Fruit fly (Drosophila melanogaster): Measurements from ENCODE around the gene CG7102.

Gene CG7102

DNA sequence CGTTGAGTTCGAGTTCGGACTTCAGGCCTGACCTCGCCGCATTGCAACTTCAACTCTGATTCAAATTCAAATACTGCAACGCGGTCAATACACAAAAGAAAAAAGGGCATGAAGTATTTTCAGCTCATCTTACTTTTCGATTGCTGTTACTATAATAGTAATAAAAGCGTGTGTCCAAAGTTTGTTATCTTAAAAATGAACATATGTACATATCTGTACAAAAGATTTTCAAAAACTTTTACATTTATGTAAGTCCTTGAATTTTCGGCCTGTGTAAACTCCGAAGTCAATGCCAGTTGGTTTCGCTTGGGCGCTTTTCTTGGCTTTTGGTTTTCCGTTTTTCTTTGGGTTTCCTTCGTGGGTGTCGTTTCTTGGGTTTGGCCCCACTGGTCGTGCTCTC lies 31.5 kb upstream of the CG7102 start (continued):
- TF ChIP-seq dac (GFP tag; optimal IDR thresholded peaks at IDR 0.05) (peak; percentile 32), CG6163 (GFP tag; IDR thresholded peaks at IDR 0.05) (0 out of 3 replicates have a peak, but pooled peaks have one; percentile 28), CG32006 (GFP tag; optimal IDR thresholded peaks at IDR 0.05) (peak; percentile 68)

DNA sequence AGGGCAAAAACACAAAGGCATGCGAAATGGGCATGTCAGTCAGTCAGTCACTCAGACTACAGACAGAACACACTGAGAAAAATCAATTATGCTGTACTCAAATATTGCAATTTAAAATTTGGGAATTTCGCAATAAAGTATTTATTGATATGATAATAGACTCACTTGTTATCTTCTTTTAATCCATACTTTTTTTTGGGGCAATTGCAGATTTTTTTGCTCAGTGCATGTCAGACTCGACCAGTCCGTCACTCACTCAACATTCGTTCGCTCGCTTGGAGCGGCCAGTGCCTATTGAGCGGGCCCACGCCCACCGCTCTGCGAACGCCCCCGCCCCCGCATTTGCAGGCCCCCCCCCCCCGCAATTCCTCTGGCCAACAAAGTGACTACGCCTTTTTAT lies 29.1 kb upstream of the CG7102 start:
- TF ChIP-seq CG7368 (GFP tag; optimal IDR thresholded peaks at IDR 0.05) (peak; percentile 82), CG8319 (GFP tag; optimal IDR thresholded peaks at IDR 0.05) (peak; percentile 76), CG10669 (GFP tag; optimal IDR thresholded peaks at IDR 0.05) (peak; percentile 67), Met (GFP tag; optimal IDR thresholded peaks at IDR 0.05) (peak; percentile 93), esn (GFP tag; optimal IDR thresholded peaks at IDR 0.05) (peak; percentile 95), CG4318 (GFP tag; optimal IDR thresholded peaks at IDR 0.05) (peak; percentile 76), CG15336 (GFP tag; IDR thresholded peaks at IDR 0.05) (peak; percentile 93), CG6276 (GFP tag; optimal IDR thresholded peaks at IDR 0.05) (peak; percentile 46), Sox14 (GFP tag; optimal IDR thresholded peaks at IDR 0.05) (peak; percentile 94), net (GFP tag; optimal IDR thresholded peaks at IDR 0.05) (peak; percentile 88), CG10631 (GFP tag; optimal IDR thresholded peaks at IDR 0.05) (peak; percentile 93), Sox15 (GFP tag; optimal IDR thresholded peaks at IDR 0.05) (peak; percentile 95), CG11294 (GFP tag; IDR thresholded peaks at IDR 0.05) (peak; percentile 69), Ets21C (GFP tag; optimal IDR thresholded peaks at IDR 0.05) (peak; percentile 92), spab (GFP tag; optimal IDR thresholded peaks at IDR 0.05) (peak; percentile 67), CG6854 (GFP tag; optimal IDR thresholded peaks at IDR 0.05) (peak; percentile 86), salr (GFP tag; optimal IDR thresholded peaks at IDR 0.05) (peak; percentile 74 to 90), Sox102F (GFP tag; optimal IDR thresholded peaks at IDR 0.05) (peak; percentile 89), svp (GFP tag) (peak; percentile 91), vri (GFP tag; optimal IDR thresholded peaks at IDR 0.05) (peak; percentile 88), CG8632 (GFP tag; optimal IDR thresholded peaks at IDR 0.05) (peak; percentile 93), CG6163 (GFP tag; IDR thresholded peaks at IDR 0.05) (peak; percentile 93), Eip75B (GFP tag; optimal IDR thresholded peaks at IDR 0.05) (peak; percentile 94), Ets96B (tag; optimal IDR thresholded peaks at IDR 0.05) (peak; percentile 78), acj6 (GFP tag; optimal IDR thresholded peaks at IDR 0.05) (peak; percentile 97), eg (GFP tag; IDR thresholded peaks at IDR 0.05) (peak; percentile 87), Eip78C (GFP tag) (peak; percentile 94), achi (GFP tag; optimal IDR thresholded peaks at IDR 0.05) (peak; percentile 95), lz (GFP tag; optimal IDR thresholded peaks at IDR 0.05) (peak; percentile 95), Hr39 (GFP tag; optimal IDR thresholded peaks at IDR 0.05) (peak; percentile 97), CG32006 (GFP tag; optimal IDR thresholded peaks at IDR 0.05) (peak; percentile 88), CG8119 (GFP tag; IDR thresholded peaks at IDR 0.05) (peak; percentile 92), CG16779 (tag; optimal IDR thresholded peaks at IDR 0.05) (peak; percentile 80), ss (GFP tag; optimal IDR thresholded peaks at IDR 0.05) (peak; percentile 54 to 78), CG9139 (GFP tag; optimal IDR thresholded peaks at IDR 0.05) (peak; percentile 36), Eip93F (GFP tag; optimal IDR thresholded peaks at IDR 0.05) (peak; percentile 78), Blimp-1 (GFP tag; optimal IDR thresholded peaks at IDR 0.05) (peak; percentile 53), Hr4 (GFP tag; optimal IDR thresholded peaks at IDR 0.05) (peak; percentile 82), CG11902 (GFP tag; optimal IDR thresholded peaks at IDR 0.05) (peak; percentile 90), fd85E (GFP tag; optimal IDR thresholded peaks at IDR 0.05) (peak; percentile 46), fd59A (GFP tag; optimal IDR thresholded peaks at IDR 0.05) (peak; percentile 90), dsx (GFP tag; optimal IDR thresholded peaks at IDR 0.05; ENCODE audit: poor library complexity, severe bottlenecking) (peak; percentile 67), CG6792 (GFP tag; optimal IDR thresholded peaks at IDR 0.05) (peak; percentile 96), CG31627 (GFP tag; optimal IDR thresholded peaks at IDR 0.05) (peak; percentile 97), pdm3 (GFP tag; optimal IDR thresholded peaks at IDR 0.05) (peak; percentile 91), topi (GFP tag; optimal IDR thresholded peaks at IDR 0.05) (peak; percentile 76), Hr38 (GFP tag; optimal IDR thresholded peaks at IDR 0.05) (no peak), CG3032 (tag; optimal IDR thresholded peaks at IDR 0.05) (peak; percentile 67), dac (GFP tag; optimal IDR thresholded peaks at IDR 0.05) (peak; percentile 58), OdsH (GFP tag; optimal IDR thresholded peaks at IDR 0.05) (peak; percentile 95)

Data from whole organism, prepupa.